Worm (Caenorhabditis elegans) whole organism, late embryonic: ENCODE measurements around the gene T05H4.11.

Experiments
- F13H6.1 ChIP-seq: sonication (generic microtip); optimal IDR thresholded peaks from 2 replicates; lab custom pipeline; 2016; ENCODE audit warnings: missing genetic modification characterization, missing compliant biosample characterization
- K09A11.1 ChIP-seq: sonication (generic microtip); optimal IDR thresholded peaks from 2 replicates; lab custom pipeline; 2017; ENCODE audit warnings: antibody characterized with exemption, mild to moderate bottlenecking, missing genetic modification characterization, missing compliant biosample characterization; ENCODE audit not compliant: insufficient read depth
- Y22D7AL.16 ChIP-seq: sonication (generic microtip); optimal IDR thresholded peaks from 2 replicates; lab custom pipeline; 2016; ENCODE audit warnings: missing genetic modification characterization, missing compliant biosample characterization
- ahr-1 ChIP-seq: sonication (generic microtip); optimal IDR thresholded peaks from 2 replicates; lab custom pipeline; 2016; ENCODE audit warnings: missing genetic modification characterization, missing compliant biosample characterization
- ama-1 ChIP-seq: fragments of 150-350 bp; optimal IDR thresholded peaks from 2 replicates; lab custom pipeline; 2014
- ceh-14 ChIP-seq: sonication (generic microtip); optimal IDR thresholded peaks from 2 replicates; lab custom pipeline; 2016; ENCODE audit warnings: missing genotype, missing genetic modification characterization, missing compliant biosample characterization
- ceh-19 ChIP-seq: fragments of 200-800 bp; sonication (Bioruptor generic); optimal IDR thresholded peaks from 2 replicates; lab custom pipeline; 2018; ENCODE audit warnings: mild to moderate bottlenecking, missing genetic modification characterization, missing compliant biosample characterization
- ceh-22 ChIP-seq: sonication (generic microtip); optimal IDR thresholded peaks from 2 replicates; lab custom pipeline; 2017; ENCODE audit warnings: missing biosample characterization, missing genetic modification characterization
- ceh-24 ChIP-seq: sonication (generic microtip); optimal IDR thresholded peaks from 2 replicates; lab custom pipeline; 2016; ENCODE audit warnings: mild to moderate bottlenecking, missing genetic modification characterization, missing compliant biosample characterization
- ceh-45 ChIP-seq: fragments of 200-800 bp; sonication (Bioruptor generic); IDR thresholded peaks from 2 replicates; pipeline ENCODE4 v1.3.6; 2022; ENCODE audit warnings: missing genetic modification reagents, missing genetic modification characterization, missing compliant biosample characterization
- ceh-9 ChIP-seq: sonication (generic microtip); optimal IDR thresholded peaks from 2 replicates; lab custom pipeline; 2016; ENCODE audit warnings: mild to moderate bottlenecking, missing genetic modification characterization, inconsistent platforms, missing compliant biosample characterization
- che-1 ChIP-seq: sonication (generic microtip); optimal IDR thresholded peaks from 2 replicates; lab custom pipeline; 2016; ENCODE audit warnings: mild to moderate bottlenecking, missing genetic modification characterization, missing compliant biosample characterization
- dve-1 ChIP-seq: sonication (generic microtip); optimal IDR thresholded peaks from 2 replicates; lab custom pipeline; 2017; ENCODE audit warnings: antibody characterized with exemption, mild to moderate bottlenecking, missing genetic modification characterization, missing compliant biosample characterization
- elt-2 ChIP-seq: sonication (generic microtip); optimal IDR thresholded peaks from 2 replicates; lab custom pipeline; 2016; ENCODE audit warnings: missing genetic modification reagents, missing genetic modification characterization, missing compliant biosample characterization
- elt-4 ChIP-seq: sonication (generic microtip); optimal IDR thresholded peaks from 2 replicates; lab custom pipeline; 2016; ENCODE audit warnings: missing genetic modification characterization, missing compliant biosample characterization
- ets-4 ChIP-seq: sonication (generic microtip); optimal IDR thresholded peaks from 2 replicates; lab custom pipeline; 2016; ENCODE audit warnings: missing genetic modification characterization, missing compliant biosample characterization
- fkh-10 ChIP-seq: fragments of 150-350 bp; optimal IDR thresholded peaks from 2 replicates; lab custom pipeline; 2014; ENCODE audit warnings: missing biosample characterization, missing genetic modification reagents, missing genetic modification characterization
- fkh-6 ChIP-seq: sonication (generic microtip); optimal IDR thresholded peaks from 2 replicates; lab custom pipeline; 2016; ENCODE audit warnings: missing genetic modification characterization, missing compliant biosample characterization
- gmeb-2 ChIP-seq: sonication (generic microtip); optimal IDR thresholded peaks from 2 replicates; lab custom pipeline; 2016; ENCODE audit warnings: missing genetic modification characterization, inconsistent platforms, missing compliant biosample characterization
- hlh-13 ChIP-seq: fragments of 200-800 bp; sonication (Bioruptor generic); optimal IDR thresholded peaks from 2 replicates; lab custom pipeline; 2018; ENCODE audit warnings: mild to moderate bottlenecking, missing genetic modification characterization, missing compliant biosample characterization
- hlh-30 ChIP-seq: sonication (generic microtip); optimal IDR thresholded peaks from 2 replicates; lab custom pipeline; 2017; ENCODE audit warnings: antibody characterized with exemption, missing genetic modification characterization, missing compliant biosample characterization; ENCODE audit not compliant: insufficient read depth
- hlh-6 ChIP-seq: sonication (generic microtip); optimal IDR thresholded peaks from 2 replicates; lab custom pipeline; 2016; ENCODE audit warnings: missing genotype, missing genetic modification characterization, missing compliant biosample characterization
- lin-11 ChIP-seq: fragments of 200-800 bp; sonication (Bioruptor generic); optimal IDR thresholded peaks from 2 replicates; lab custom pipeline; 2018; ENCODE audit warnings: mild to moderate bottlenecking, missing genetic modification characterization, missing compliant biosample characterization
- madf-2 ChIP-seq: sonication (generic microtip); optimal IDR thresholded peaks from 2 replicates; lab custom pipeline; 2017; ENCODE audit warnings: missing genetic modification characterization, missing compliant biosample characterization
- nfya-1 ChIP-seq: sonication (generic microtip); optimal IDR thresholded peaks from 2 replicates; lab custom pipeline; 2017; ENCODE audit warnings: missing genetic modification characterization, mild to moderate bottlenecking, missing compliant biosample characterization, antibody characterized with exemption, moderate library complexity
- pag-3 ChIP-seq: sonication (generic microtip); optimal IDR thresholded peaks from 2 replicates; lab custom pipeline; 2016; ENCODE audit warnings: missing compliant biosample characterization, missing genetic modification characterization, borderline replicate concordance
- pat-9 ChIP-seq: fragments of 200-800 bp; sonication (Bioruptor generic); optimal IDR thresholded peaks from 2 replicates; lab custom pipeline; 2018; ENCODE audit warnings: mild to moderate bottlenecking, missing genetic modification characterization, moderate library complexity, missing compliant biosample characterization
- pax-1 ChIP-seq: fragments of 150-350 bp; optimal IDR thresholded peaks from 2 replicates; lab custom pipeline; 2014; ENCODE audit warnings: missing biosample characterization, missing genetic modification characterization
- pha-2 ChIP-seq: sonication (generic microtip); optimal IDR thresholded peaks from 2 replicates; lab custom pipeline; 2017; ENCODE audit warnings: mild to moderate bottlenecking, missing genetic modification characterization, missing compliant biosample characterization
- pha-4 ChIP-seq: fragments of 150-350 bp; optimal IDR thresholded peaks from 2 replicates; lab custom pipeline; 2018; ENCODE audit warnings: missing biosample characterization, missing genetic modification reagents, missing genetic modification characterization
- pqm-1 ChIP-seq: sonication (generic microtip); optimal IDR thresholded peaks from 2 replicates; lab custom pipeline; 2016; ENCODE audit warnings: missing genetic modification characterization, missing compliant biosample characterization
- rnt-1 ChIP-seq: sonication (generic microtip); optimal IDR thresholded peaks from 2 replicates; lab custom pipeline; 2016; ENCODE audit warnings: missing genetic modification characterization, missing compliant biosample characterization
- sox-2 ChIP-seq: fragments of 200-800 bp; sonication (Bioruptor generic); IDR thresholded peaks from 2 replicates; pipeline ENCODE4 v1.3.6; 2022; ENCODE audit warnings: missing genetic modification reagents, missing genetic modification characterization, missing compliant biosample characterization
- sox-4 ChIP-seq: sonication (generic microtip); optimal IDR thresholded peaks from 2 replicates; lab custom pipeline; 2017; ENCODE audit warnings: mild to moderate bottlenecking, missing genetic modification characterization, inconsistent platforms, missing compliant biosample characterization
- syd-9 ChIP-seq: sonication (generic microtip); optimal IDR thresholded peaks from 2 replicates; lab custom pipeline; 2016; ENCODE audit warnings: mild to moderate bottlenecking, missing genetic modification characterization, moderate library complexity, missing compliant biosample characterization
- tbx-2 ChIP-seq: sonication (generic microtip); optimal IDR thresholded peaks from 2 replicates; lab custom pipeline; 2016; ENCODE audit warnings: missing genetic modification characterization, missing compliant biosample characterization
- tbx-7 ChIP-seq: sonication (generic microtip); optimal IDR thresholded peaks from 2 replicates; lab custom pipeline; 2016; ENCODE audit warnings: missing genotype, missing genetic modification characterization, missing compliant biosample characterization
- unc-55 ChIP-seq: sonication (generic microtip); optimal IDR thresholded peaks from 2 replicates; lab custom pipeline; 2017; ENCODE audit warnings: missing biosample characterization, missing genetic modification reagents, missing genetic modification characterization
- ztf-16 ChIP-seq: sonication (generic microtip); optimal IDR thresholded peaks from 2 replicates; lab custom pipeline; 2017; ENCODE audit warnings: missing genetic modification characterization, missing compliant biosample characterization

The T05H4.11 gene

DNA sequence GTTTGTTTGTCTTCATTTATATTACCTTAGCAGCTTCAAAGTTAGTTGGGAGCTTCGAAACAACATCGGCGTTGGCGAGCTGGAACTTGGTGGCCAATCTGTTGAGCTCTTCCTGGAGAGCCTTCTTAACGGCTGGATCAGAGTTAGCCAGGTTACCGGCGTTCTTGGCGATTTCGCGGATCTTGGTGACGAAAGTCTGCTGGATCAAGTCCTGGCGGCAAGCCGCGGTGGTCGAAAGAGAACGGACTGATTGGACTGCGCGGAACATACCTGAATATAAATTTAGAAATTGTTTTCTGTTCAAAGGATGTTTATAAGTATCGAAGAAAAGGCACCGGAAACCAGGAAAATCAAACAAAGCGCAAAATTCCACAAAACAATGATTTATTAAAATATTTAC is 782 bp upstream of the T05H4.11 start, which contains the start of gene atp-4:
TSS of gene atp-4 (minus strand) at position 270 of the 400 bp plus-strand sequence.
- TF ChIP-seq ets-4 (tag; lab: Kevin White, UChicago), result no peak
- no peak for TF ChIP-seq ceh-45
- no peak for TF ChIP-seq sox-4 (tag; lab: Kevin White, UChicago)
- TF ChIP-seq pha-4 (tag; lab: Kevin White, UChicago), result no peak
- TF ChIP-seq tbx-7, result no peak
- no peak for TF ChIP-seq pax-1 (tag; lab: Kevin White, UChicago)
- TF ChIP-seq syd-9 (tag; lab: Kevin White, UChicago), result no peak
- no peak for TF ChIP-seq hlh-13 (GFP tag; lab: Kevin White, UChicago)
- no peak for TF ChIP-seq Y22D7AL.16 (tag; lab: Kevin White, UChicago)
- TF ChIP-seq lin-11 (tag; lab: Kevin White, UChicago), result no peak
- TF ChIP-seq pqm-1 (tag; lab: Kevin White, UChicago), result no peak
- TF ChIP-seq, all 69 proteins: peak for 0

DNA sequence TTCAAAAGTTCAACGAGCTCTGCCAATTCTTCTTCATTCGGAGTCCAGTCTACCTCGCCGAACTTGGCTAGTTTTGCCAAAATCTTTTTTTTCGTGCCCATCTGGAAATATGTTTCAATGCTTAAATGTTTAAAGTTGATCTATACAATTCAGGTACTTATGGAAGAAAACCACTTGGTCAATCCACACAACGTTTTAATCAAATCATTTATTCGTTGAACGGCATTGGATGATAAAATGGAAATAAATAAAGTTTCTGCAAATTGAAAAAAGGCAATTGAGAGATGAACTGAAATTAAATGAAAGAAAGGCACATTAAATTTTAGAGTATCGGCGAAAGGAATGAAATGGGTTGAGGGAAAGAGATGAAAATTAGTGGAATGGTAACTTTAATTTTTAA is 2.0 kb downstream of the T05H4.11 start, which contains the start of gene urb-1:
TSS of gene urb-1 (minus strand) at position 101 of the 400 bp plus-strand sequence.
- TF ChIP-seq sox-4 (tag; lab: Kevin White, UChicago) (no peak), F13H6.1 (tag; lab: Kevin White, UChicago) (no peak), nfya-1 (no peak), tbx-2 (tag; lab: Kevin White, UChicago) (no peak), dve-1 (tag; lab: Kevin White, UChicago) (no peak), pqm-1 (tag; lab: Kevin White, UChicago) (no peak), sox-2 (no peak), ama-1 (lab: Kevin White, UChicago) (no peak), ceh-45 (no peak), ceh-19 (no peak), ztf-16 (tag; lab: Kevin White, UChicago) (no peak), fkh-6 (tag; lab: Kevin White, UChicago) (no peak), ceh-9 (no peak), ceh-14 (no peak), madf-2 (no peak), ahr-1 (no peak), pat-9 (tag; lab: Kevin White, UChicago) (no peak), tbx-7 (no peak)
- TF ChIP-seq, all 69 proteins: peak for 0

DNA sequence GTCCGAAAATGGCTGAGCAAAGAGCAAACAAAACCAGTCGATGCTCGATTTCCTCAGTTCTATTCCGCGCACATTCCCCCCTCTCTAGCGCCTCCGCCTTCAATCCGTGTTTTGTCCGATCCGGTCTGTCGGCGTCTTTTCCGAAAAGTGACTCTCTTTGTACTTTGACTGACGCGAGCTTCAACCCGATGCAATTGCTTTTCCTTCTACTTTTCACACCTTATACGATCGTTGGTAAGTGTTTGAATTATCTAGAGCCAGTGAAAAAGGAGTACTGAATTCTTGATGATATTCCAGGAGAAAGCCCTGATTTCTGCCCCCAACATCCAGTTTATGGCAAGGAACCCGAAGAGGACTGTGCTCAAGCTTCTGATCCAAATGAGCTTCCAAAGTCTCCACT is 11.1 kb downstream of the T05H4.11 start, which contains the start of gene cht-6:
TSS of gene cht-6 (plus strand) at position 9 of the 400 bp plus-strand sequence.
- TF ChIP-seq pat-9 (tag; lab: Kevin White, UChicago) (no peak), F13H6.1 (tag; lab: Kevin White, UChicago) (no peak), ceh-14 (no peak), ceh-24 (tag; lab: Kevin White, UChicago) (no peak), madf-2 (no peak), hlh-30 (no peak), elt-4 (tag; lab: Kevin White, UChicago) (no peak), ceh-22 (tag; lab: Kevin White, UChicago) (no peak), ceh-45 (no peak), pax-1 (tag; lab: Kevin White, UChicago) (no peak)

DNA sequence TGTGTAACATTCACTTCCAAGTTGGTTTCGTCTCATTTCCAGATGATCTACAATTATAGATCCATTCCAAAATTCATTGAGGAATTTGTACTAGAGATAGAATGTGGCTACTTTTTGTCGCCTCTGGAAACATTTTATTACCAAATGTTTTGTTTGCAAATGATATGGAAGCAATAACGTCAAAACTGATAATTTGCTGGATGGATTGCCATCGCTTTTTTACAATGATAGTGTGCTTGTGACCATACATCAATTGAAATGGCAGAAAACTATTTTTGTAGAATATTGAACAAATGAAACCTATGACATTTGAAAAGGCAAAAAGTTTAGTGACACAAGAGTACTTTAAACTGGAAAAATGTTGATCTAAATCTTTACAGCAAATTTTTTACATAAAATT is 11.6 kb downstream of the T05H4.11 start:
- TF ChIP-seq hlh-30 (no peak), fkh-6 (tag; lab: Kevin White, UChicago) (no peak), unc-55 (GFP tag; lab: Kevin White, UChicago) (no peak), gmeb-2 (no peak), madf-2 (no peak), K09A11.1 (no peak), fkh-10 (GFP tag; lab: Kevin White, UChicago) (no peak), tbx-2 (tag; lab: Kevin White, UChicago) (no peak), F13H6.1 (tag; lab: Kevin White, UChicago) (no peak), elt-4 (tag; lab: Kevin White, UChicago) (no peak), hlh-6 (tag; lab: Kevin White, UChicago) (no peak), rnt-1 (tag; lab: Kevin White, UChicago) (no peak), pag-3 (tag; lab: Kevin White, UChicago) (no peak), elt-2 (tag; lab: Kevin White, UChicago) (no peak), dve-1 (tag; lab: Kevin White, UChicago) (no peak), pha-2 (no peak), che-1 (no peak)
